Fruit fly (Drosophila melanogaster): ENCODE results near the gene AdipoR.

Gene AdipoR

DNA sequence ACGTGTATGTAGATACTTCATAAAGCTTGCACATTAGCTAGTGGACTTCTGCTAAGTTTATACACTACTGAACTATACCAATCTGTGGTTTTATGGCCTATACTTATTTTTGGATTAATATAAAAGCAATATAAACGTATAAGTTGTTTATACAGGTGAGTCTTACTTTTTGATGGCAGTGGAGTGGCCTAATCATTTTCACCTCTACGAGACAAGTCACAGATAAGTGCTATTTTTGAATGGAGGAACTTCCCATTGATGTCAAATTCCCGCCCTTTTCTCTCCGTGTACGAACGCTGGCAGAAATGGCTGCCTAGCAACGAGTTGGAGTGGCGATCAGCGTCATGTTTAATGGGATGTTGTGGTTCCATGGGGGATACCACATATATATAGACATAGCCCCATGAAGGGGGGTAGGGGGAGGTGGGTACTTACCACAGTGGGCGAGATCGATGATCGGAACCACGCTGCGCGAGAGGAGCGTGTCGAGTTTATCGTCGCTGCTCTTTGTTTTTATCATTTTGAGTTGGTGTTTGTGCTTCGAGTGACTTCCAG, 21.2 kb downstream of the AdipoR start (continued):
- TF ChIP-seq CG4424 (GFP tag; optimal IDR thresholded peaks at IDR 0.05) (peak; percentile 37), gro (GFP tag; optimal IDR thresholded peaks at IDR 0.05) (no peak), D19A (tag; optimal IDR thresholded peaks at IDR 0.05) (peak; percentile 36), ash1 (GFP tag; optimal IDR thresholded peaks at IDR 0.05) (no peak), exex (tag; optimal IDR thresholded peaks at IDR 0.05) (peak; percentile 28), row (GFP tag; IDR thresholded peaks at IDR 0.05) (peak; percentile 57), Dfd (GFP tag; optimal IDR thresholded peaks at IDR 0.05) (no peak), ftz-f1 (GFP tag; optimal IDR thresholded peaks at IDR 0.05) (no peak), CG18619 (GFP tag; optimal IDR thresholded peaks at IDR 0.05) (no peak), toy (GFP tag; IDR thresholded peaks at IDR 0.05) (no peak), Hsf (GFP tag; optimal IDR thresholded peaks at IDR 0.05) (peak; percentile 22), Sox102F (GFP tag; optimal IDR thresholded peaks at IDR 0.05) (no peak), hkb (optimal IDR thresholded peaks at IDR 0.05) (no peak), hkb (GFP tag; IDR thresholded peaks at IDR 0.05) (0 out of 2 replicates have a peak, but pooled peaks have one; percentile 21), Antp (GFP tag; optimal IDR thresholded peaks at IDR 0.05) (peak; percentile 19), luna (GFP tag; optimal IDR thresholded peaks at IDR 0.05) (no peak), Ssrp (tag; optimal IDR thresholded peaks at IDR 0.05) (no peak), br (optimal IDR thresholded peaks at IDR 0.05) (no peak), CG1647 (GFP tag; optimal IDR thresholded peaks at IDR 0.05) (no peak), chn (GFP tag; optimal IDR thresholded peaks at IDR 0.05) (peak; percentile 10), CG5245 (GFP tag; optimal IDR thresholded peaks at IDR 0.05) (no peak), lbe (GFP tag; optimal IDR thresholded peaks at IDR 0.05) (no peak), CG1024 (GFP tag; IDR thresholded peaks at IDR 0.05) (0 out of 2 replicates have a peak, but pooled peaks have one; percentile 9), Hey (tag; optimal IDR thresholded peaks at IDR 0.05) (no peak), Rfx (GFP tag; IDR thresholded peaks at IDR 0.05) (peak; percentile 53), CG14860 (GFP tag; IDR thresholded peaks at IDR 0.05; ENCODE audit: partially characterized antibody) (no peak), CG9932 (GFP tag; IDR thresholded peaks at IDR 0.05) (no peak), oc (tag; optimal IDR thresholded peaks at IDR 0.05) (no peak), CG15479 (GFP tag; optimal IDR thresholded peaks at IDR 0.05) (no peak), CG4282 (GFP tag; optimal IDR thresholded peaks at IDR 0.05) (no peak), CG17328 (GFP tag; IDR thresholded peaks at IDR 0.05) (peak; percentile 22; the same call in 1 of the 2 replicates), CG6689 (GFP tag; IDR thresholded peaks at IDR 0.05) (peak; percentile 18; the same call in 1 of the 2 replicates), CG12104 (GFP tag; optimal IDR thresholded peaks at IDR 0.05) (no peak), grn (GFP tag; optimal IDR thresholded peaks at IDR 0.05) (no peak), tx (GFP tag; optimal IDR thresholded peaks at IDR 0.05) (no peak), Hr51 (GFP tag; optimal IDR thresholded peaks at IDR 0.05) (peak in 1 of 2 experiments; percentile 22), ab (GFP tag; optimal IDR thresholded peaks at IDR 0.05) (no peak), nmo (GFP tag; optimal IDR thresholded peaks at IDR 0.05) (peak; percentile 42), CG12219 (GFP tag; optimal IDR thresholded peaks at IDR 0.05) (peak; percentile 26), CG6765 (GFP tag; optimal IDR thresholded peaks at IDR 0.05) (no peak), CG11085 (GFP tag; IDR thresholded peaks at IDR 0.05) (no peak), gsb (GFP tag; IDR thresholded peaks at IDR 0.05) (no peak), tap (tag; optimal IDR thresholded peaks at IDR 0.05) (no peak), kni (GFP tag; optimal IDR thresholded peaks at IDR 0.05) (no peak), so (GFP tag; IDR thresholded peaks at IDR 0.05) (no peak), bcd (GFP tag; optimal IDR thresholded peaks at IDR 0.05) (peak; percentile 31), CG10366 (GFP tag; IDR thresholded peaks at IDR 0.05) (peak; percentile 35; the same call in 1 of the 2 replicates), gt (GFP tag; IDR thresholded peaks at IDR 0.05) (no peak), CTCF (GFP tag; optimal IDR thresholded peaks at IDR 0.05) (no peak), CG4730 (GFP tag; IDR thresholded peaks at IDR 0.05) (0 out of 2 replicates have a peak, but pooled peaks have one; percentile 27), mirr (GFP tag; optimal IDR thresholded peaks at IDR 0.05) (peak; percentile 17), tio (GFP tag; optimal IDR thresholded peaks at IDR 0.05) (peak; percentile 43), Dp (GFP tag; optimal IDR thresholded peaks at IDR 0.05) (no peak)
